Fruit fly (Drosophila melanogaster): ENCODE results near the gene Drsl3.

Drsl3 gene

dm6 chr3L:3308676-3309613, 5.9 kb upstream of the Drsl3 start (continued):
- TF ChIP-seq caup (GFP tag; optimal IDR thresholded peaks at IDR 0.05; ENCODE audit: severe bottlenecking) (peak; percentile 41), CG9437 (GFP tag; optimal IDR thresholded peaks at IDR 0.05) (no peak), sima (GFP tag; optimal IDR thresholded peaks at IDR 0.05) (no peak), mirr (GFP tag; optimal IDR thresholded peaks at IDR 0.05) (peak; percentile 26), CG11560 (tag; IDR thresholded peaks at IDR 0.05) (no peak), CG1603 (tag; optimal IDR thresholded peaks at IDR 0.05) (no peak), CG6791 (GFP tag; IDR thresholded peaks at IDR 0.05; ENCODE audit: partially characterized antibody) (no peak), Rfx (GFP tag; IDR thresholded peaks at IDR 0.05) (0 out of 2 replicates have a peak, but pooled peaks have one; percentile 3), sens (GFP tag) (peak; percentile 20), CG15073 (GFP tag; optimal IDR thresholded peaks at IDR 0.05) (no peak), CG7987 (GFP tag; optimal IDR thresholded peaks at IDR 0.05) (no peak), HmgZ (tag; optimal IDR thresholded peaks at IDR 0.05) (no peak), seq (GFP tag; IDR thresholded peaks at IDR 0.05) (0 out of 2 replicates have a peak, but pooled peaks have one; percentile 8), wdn (GFP tag; IDR thresholded peaks at IDR 0.05) (no peak), CG10147 (GFP tag; optimal IDR thresholded peaks at IDR 0.05) (no peak), kah (GFP tag; optimal IDR thresholded peaks at IDR 0.05) (no peak), CG12071 (GFP tag; optimal IDR thresholded peaks at IDR 0.05) (no peak), pan (optimal IDR thresholded peaks at IDR 0.05) (no peak), pan (GFP tag; optimal IDR thresholded peaks at IDR 0.05 in 1 of 2, IDR thresholded peaks at IDR 0.05 in 1 of 2) (no peak), CG18764 (GFP tag; optimal IDR thresholded peaks at IDR 0.05) (no peak), CG12391 (tag; optimal IDR thresholded peaks at IDR 0.05) (no peak), amos (GFP tag; IDR thresholded peaks at IDR 0.05; ENCODE audit: partially characterized antibody) (no peak), gem (tag; optimal IDR thresholded peaks at IDR 0.05) (no peak), CG4360 (GFP tag; IDR thresholded peaks at IDR 0.05) (no peak), Hr51 (GFP tag; optimal IDR thresholded peaks at IDR 0.05) (no peak), CG11723 (GFP tag; optimal IDR thresholded peaks at IDR 0.05) (no peak), CG9876 (GFP tag; optimal IDR thresholded peaks at IDR 0.05) (no peak), H2.0 (GFP tag; IDR thresholded peaks at IDR 0.05) (no peak), vnd (GFP tag; IDR thresholded peaks at IDR 0.05; ENCODE audit: partially characterized antibody) (0 out of 3 replicates have a peak, but pooled peaks have one; percentile 23), Mrtf (GFP tag; IDR thresholded peaks at IDR 0.05) (no peak), bcd (GFP tag; optimal IDR thresholded peaks at IDR 0.05) (no peak), chm (GFP tag; IDR thresholded peaks at IDR 0.05) (no peak), ssp (GFP tag; IDR thresholded peaks at IDR 0.05) (no peak), fd64A (GFP tag; optimal IDR thresholded peaks at IDR 0.05) (no peak), her (GFP tag; optimal IDR thresholded peaks at IDR 0.05) (no peak), grn (GFP tag; optimal IDR thresholded peaks at IDR 0.05) (peak; percentile 84), Med (GFP tag) (peak; percentile 75), D19A (tag; optimal IDR thresholded peaks at IDR 0.05) (no peak), CG9797 (GFP tag; optimal IDR thresholded peaks at IDR 0.05) (no peak), CG30431 (GFP tag; optimal IDR thresholded peaks at IDR 0.05) (no peak), btn (GFP tag; optimal IDR thresholded peaks at IDR 0.05) (no peak), gcm (GFP tag; optimal IDR thresholded peaks at IDR 0.05) (no peak), Oli (tag; optimal IDR thresholded peaks at IDR 0.05) (no peak), ewg (GFP tag; optimal IDR thresholded peaks at IDR 0.05) (no peak), az2 (GFP tag; optimal IDR thresholded peaks at IDR 0.05) (no peak), PHDP (tag; optimal IDR thresholded peaks at IDR 0.05) (no peak), abd-A (tag; optimal IDR thresholded peaks at IDR 0.05) (no peak), CG5245 (GFP tag; optimal IDR thresholded peaks at IDR 0.05) (no peak), CG34224 (GFP tag; IDR thresholded peaks at IDR 0.05; ENCODE audit: partially characterized antibody) (no peak)
